Worm (Caenorhabditis elegans) whole organism, L3 larva: ENCODE measurements around the gene eel-1.

Source experiments
- R02D3.7 ChIP-seq: fragments of 150-350 bp; optimal IDR thresholded peaks from 2 replicates; lab custom pipeline; 2014; ENCODE audit warnings: missing biosample characterization, missing genetic modification characterization
- ZK546.5 ChIP-seq: sonication (generic microtip); optimal IDR thresholded peaks from 2 replicates; lab custom pipeline; 2017; ENCODE audit warnings: missing biosample characterization, missing genetic modification characterization
- aly-2 ChIP-seq: fragments of 150-350 bp; optimal IDR thresholded peaks from 2 replicates; lab custom pipeline; 2014; ENCODE audit warnings: missing biosample characterization, missing genetic modification characterization
- ceh-16 ChIP-seq: sonication (generic microtip); optimal IDR thresholded peaks from 2 replicates; lab custom pipeline; 2017; ENCODE audit warnings: missing biosample characterization, missing genetic modification characterization
- ceh-28 ChIP-seq: fragments of 150-350 bp; optimal IDR thresholded peaks from 2 replicates; lab custom pipeline; 2014; ENCODE audit warnings: missing biosample characterization, missing genetic modification reagents, missing genetic modification characterization
- egl-27 ChIP-seq: sonication (generic microtip); optimal IDR thresholded peaks from 4 replicates; lab custom pipeline; 2017; ENCODE audit warnings: missing biosample characterization, missing genetic modification reagents, missing genetic modification characterization
- egl-5 ChIP-seq: fragments of 150-350 bp; optimal IDR thresholded peaks from 2 replicates; lab custom pipeline; 2017; ENCODE audit warnings: missing biosample characterization, missing genetic modification reagents, missing genetic modification characterization, inconsistent platforms
- elt-2 ChIP-seq: sonication (generic microtip); optimal IDR thresholded peaks from 2 replicates; lab custom pipeline; 2016; ENCODE audit warnings: missing genetic modification reagents, mild to moderate bottlenecking, missing genetic modification characterization, missing compliant biosample characterization
- eor-1 ChIP-seq, 2 experiments: fragments of 150-350 bp; optimal IDR thresholded peaks; 2 replicates each; lab custom pipeline; 2014 to 2018; ENCODE audit warnings: missing biosample characterization in 2 of 2, missing genetic modification characterization in 2 of 2
- fkh-2 ChIP-seq: fragments of 150-350 bp; optimal IDR thresholded peaks from 2 replicates; lab custom pipeline; 2014; ENCODE audit warnings: missing biosample characterization, missing genetic modification reagents, missing genetic modification characterization
- fos-1 ChIP-seq: fragments of 150-350 bp; optimal IDR thresholded peaks from 2 replicates; lab custom pipeline; 2014; ENCODE audit warnings: missing biosample characterization, missing genetic modification characterization
- hmg-11 ChIP-seq: sonication (generic microtip); optimal IDR thresholded peaks from 2 replicates; lab custom pipeline; 2016; ENCODE audit warnings: missing genetic modification characterization, missing compliant biosample characterization
- jun-1 ChIP-seq: fragments of 150-350 bp; optimal IDR thresholded peaks from 2 replicates; lab custom pipeline; 2014; ENCODE audit warnings: missing biosample characterization, missing genetic modification reagents, missing genetic modification characterization
- lin-15B ChIP-seq: fragments of 150-350 bp; optimal IDR thresholded peaks from 2 replicates; lab custom pipeline; 2014; ENCODE audit warnings: missing biosample characterization, missing genetic modification characterization
- lin-39 ChIP-seq: fragments of 150-350 bp; optimal IDR thresholded peaks from 2 replicates; lab custom pipeline; 2018; ENCODE audit warnings: missing biosample characterization, missing genetic modification reagents, missing genetic modification characterization
- lsy-12 ChIP-seq: sonication (generic microtip); optimal IDR thresholded peaks from 2 replicates; lab custom pipeline; 2016; ENCODE audit warnings: mild to moderate bottlenecking, missing genetic modification characterization, missing compliant biosample characterization
- mdl-1 ChIP-seq: fragments of 150-350 bp; optimal IDR thresholded peaks from 2 replicates; lab custom pipeline; 2014; ENCODE audit warnings: missing biosample characterization, missing genetic modification characterization
- mml-1 ChIP-seq: fragments of 150-350 bp; sonication (generic microtip); optimal IDR thresholded peaks from 3 replicates; lab custom pipeline; 2014; ENCODE audit warnings: missing biosample characterization, missing genetic modification characterization
- nfya-1 ChIP-seq: sonication (generic microtip); optimal IDR thresholded peaks from 2 replicates; lab custom pipeline; 2017; ENCODE audit warnings: missing genetic modification characterization, mild to moderate bottlenecking, missing compliant biosample characterization, antibody characterized with exemption, moderate library complexity; ENCODE audit not compliant: insufficient read depth
- nhr-11 ChIP-seq: fragments of 150-350 bp; optimal IDR thresholded peaks from 2 replicates; lab custom pipeline; 2014; ENCODE audit warnings: missing biosample characterization, missing genetic modification characterization
- nhr-12 ChIP-seq: fragments of 150-350 bp; optimal IDR thresholded peaks from 2 replicates; lab custom pipeline; 2014; ENCODE audit warnings: missing biosample characterization, missing genetic modification characterization
- nhr-237 ChIP-seq: fragments of 150-350 bp; optimal IDR thresholded peaks from 2 replicates; lab custom pipeline; 2014; ENCODE audit warnings: missing biosample characterization, missing genetic modification characterization
- nhr-25 ChIP-seq: sonication (generic microtip); optimal IDR thresholded peaks from 2 replicates; lab custom pipeline; 2017; ENCODE audit warnings: missing biosample characterization, missing genetic modification characterization
- nhr-28 ChIP-seq: fragments of 150-350 bp; optimal IDR thresholded peaks from 2 replicates; lab custom pipeline; 2014; ENCODE audit warnings: missing biosample characterization, missing genetic modification characterization
- nhr-43 ChIP-seq: sonication (generic microtip); optimal IDR thresholded peaks from 2 replicates; lab custom pipeline; 2016; ENCODE audit warnings: mild to moderate bottlenecking, missing genetic modification characterization, missing compliant biosample characterization; ENCODE audit not compliant: poor library complexity, severe bottlenecking
- nhr-76 ChIP-seq: fragments of 150-350 bp; sonication (generic microtip); optimal IDR thresholded peaks from 5 replicates; lab custom pipeline; 2014; ENCODE audit warnings: missing biosample characterization, missing genetic modification characterization
- nhr-77 ChIP-seq: fragments of 150-350 bp; optimal IDR thresholded peaks from 2 replicates; lab custom pipeline; 2014; ENCODE audit warnings: missing biosample characterization, missing genetic modification characterization
- pqm-1 ChIP-seq: fragments of 150-350 bp; optimal IDR thresholded peaks from 2 replicates; lab custom pipeline; 2017; ENCODE audit warnings: missing biosample characterization, missing genetic modification characterization, inconsistent platforms
- skn-1 ChIP-seq: fragments of 150-350 bp; optimal IDR thresholded peaks from 2 replicates; lab custom pipeline; 2014; ENCODE audit warnings: missing biosample characterization, missing genetic modification characterization
- snpc-4 ChIP-seq: fragments of 150-350 bp; optimal IDR thresholded peaks from 2 replicates; lab custom pipeline; 2014; ENCODE audit warnings: missing biosample characterization, missing genetic modification characterization
- unc-39 ChIP-seq: sonication (generic microtip); optimal IDR thresholded peaks from 4 replicates; lab custom pipeline; 2017; ENCODE audit warnings: missing biosample characterization, missing genetic modification characterization
- unc-62 ChIP-seq: fragments of 150-350 bp; sonication (generic microtip); optimal IDR thresholded peaks from 4 replicates; lab custom pipeline; 2014; ENCODE audit warnings: missing biosample characterization, missing genetic modification reagents, missing genetic modification characterization
- zag-1 ChIP-seq: fragments of 150-350 bp; optimal IDR thresholded peaks from 2 replicates; lab custom pipeline; 2014; ENCODE audit warnings: missing biosample characterization, missing genetic modification characterization
- ztf-11 ChIP-seq: fragments of 150-350 bp; optimal IDR thresholded peaks from 2 replicates; lab custom pipeline; 2014; ENCODE audit warnings: missing biosample characterization, missing genetic modification characterization
- ztf-4 ChIP-seq: fragments of 150-350 bp; optimal IDR thresholded peaks from 2 replicates; lab custom pipeline; 2014; ENCODE audit warnings: missing biosample characterization, missing genetic modification characterization

Gene eel-1

ce11 chrIV:3071997-3072396, 22.1 kb upstream of the eel-1 start, which contains the start of gene Y67D8C.2:
Y67D8C.2 (plus strand) TSS chrIV:3072297.
- TF ChIP-seq nhr-25 (tag; lab: Kevin White, UChicago) (no peak), nhr-12 (tag; lab: Kevin White, UChicago) (no peak), ceh-28 (tag; lab: Kevin White, UChicago) (no peak), nhr-43 (tag; lab: Kevin White, UChicago) (no peak), zag-1 (no peak), hmg-11 (tag; lab: Kevin White, UChicago) (no peak), nhr-237 (no peak), nhr-11 (tag; lab: Kevin White, UChicago) (no peak), ztf-11 (tag; lab: Kevin White, UChicago) (no peak)
- TF ChIP-seq, all 47 proteins: peak for 0

DNA sequence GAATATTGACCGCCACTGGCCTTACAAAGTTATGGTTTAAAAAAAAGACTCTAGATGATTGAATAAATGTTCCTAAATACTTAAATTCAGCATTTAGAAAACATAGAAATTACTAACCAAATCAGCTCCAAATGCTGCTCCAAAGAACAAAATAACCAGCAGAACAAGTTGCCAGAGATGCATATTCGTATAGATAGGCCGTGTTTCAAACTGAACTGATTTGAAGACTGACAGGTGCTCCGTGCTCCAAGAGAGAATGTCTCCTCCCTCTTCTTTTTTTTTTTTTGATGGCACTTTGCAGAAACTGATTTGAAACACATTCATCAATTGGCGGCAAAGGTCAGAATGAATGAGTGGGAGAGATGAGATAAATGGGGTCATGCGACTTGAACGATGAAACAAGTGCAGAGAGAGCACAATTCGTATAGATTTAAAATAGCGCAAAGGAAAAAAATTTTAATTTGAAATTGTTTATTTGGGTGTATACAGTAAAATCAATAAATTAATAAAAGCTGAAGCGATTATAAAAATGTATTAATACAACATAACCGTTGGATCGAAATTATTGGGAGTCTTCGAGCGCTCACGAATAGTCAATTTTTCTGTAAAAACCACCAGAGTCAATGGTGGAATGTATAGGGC, 19.8 kb upstream of the eel-1 start, which contains the start of gene cpg-9:
TSS of gene cpg-9 (minus strand) at position 592 of the 642 bp plus-strand sequence.
- TF ChIP-seq lin-39 (tag; lab: Kevin White, UChicago), result peak; percentile 76
- no peak for TF ChIP-seq ceh-28 (tag; lab: Kevin White, UChicago)
- TF ChIP-seq, all 47 proteins: peak for 1

DNA sequence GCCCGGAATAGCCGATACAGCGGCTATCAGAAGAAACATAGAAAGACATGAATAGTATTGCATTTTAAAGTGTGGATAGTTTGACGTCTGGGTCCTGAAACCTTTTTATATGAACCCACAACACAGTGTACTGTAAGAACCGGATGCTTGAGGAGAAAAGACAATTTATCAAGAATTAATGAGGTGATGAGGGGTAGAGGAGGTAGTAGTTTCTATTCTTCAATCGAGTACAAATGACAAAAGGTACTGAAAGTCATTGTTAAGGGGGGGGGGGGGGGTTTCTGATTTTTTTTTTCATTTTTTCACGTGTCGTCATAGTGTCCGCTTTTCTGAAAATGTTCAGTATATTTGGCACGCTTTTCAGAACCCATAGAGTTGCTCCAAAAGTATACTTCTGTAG, 16.9 kb upstream of the eel-1 start, which contains the start of gene Y67D8C.7:
TSS of gene Y67D8C.7 (minus strand) at position 101 of the 400 bp plus-strand sequence.
- TF ChIP-seq ceh-28 (tag; lab: Kevin White, UChicago), result no peak
- TF ChIP-seq nhr-43 (tag; lab: Kevin White, UChicago), result no peak
- TF ChIP-seq ceh-16 (tag; lab: Kevin White, UChicago), result no peak
- no peak for TF ChIP-seq egl-5 (tag; lab: Kevin White, UChicago)
- no peak for TF ChIP-seq aly-2 (tag; lab: Kevin White, UChicago)
- no peak for TF ChIP-seq ZK546.5 (tag; lab: Kevin White, UChicago)
- no peak for TF ChIP-seq nhr-25 (tag; lab: Kevin White, UChicago)
- no peak for TF ChIP-seq lin-15B
- no peak for TF ChIP-seq unc-62 (GFP tag; lab: Kevin White, UChicago)
- TF ChIP-seq lsy-12 (tag; lab: Kevin White, UChicago), result no peak
- no peak for TF ChIP-seq nhr-76 (tag; lab: Kevin White, UChicago)
- no peak for TF ChIP-seq jun-1 (tag; lab: Kevin White, UChicago)

- TF ChIP-seq mdl-1 (tag; lab: Kevin White, UChicago) (no peak), nfya-1 (tag; lab: Kevin White, UChicago) (no peak), nhr-28 (tag; lab: Kevin White, UChicago) (no peak), unc-62 (GFP tag; lab: Kevin White, UChicago) (no peak), skn-1 (no peak), fkh-2 (no peak), eor-1 (tag; optimal IDR thresholded peaks at IDR 0.05; lab: Kevin White, UChicago) (no peak), ceh-28 (tag; lab: Kevin White, UChicago) (no peak), unc-39 (tag; lab: Kevin White, UChicago) (no peak), ceh-16 (tag; lab: Kevin White, UChicago) (no peak), fos-1 (tag; lab: Kevin White, UChicago) (no peak)
Measured at ce11 chrIV:3062936-3063439, 13.1 kb upstream of the eel-1 start, which contains the start of gene Y67D8C.6. Y67D8C.6 (minus strand) TSS chrIV:3063389.

- TF ChIP-seq ztf-4 (tag; lab: Kevin White, UChicago) (no peak), elt-2 (tag; lab: Kevin White, UChicago) (no peak), snpc-4 (tag; lab: Kevin White, UChicago) (no peak), ztf-11 (tag; lab: Kevin White, UChicago) (no peak), aly-2 (tag; lab: Kevin White, UChicago) (no peak), ZK546.5 (tag; lab: Kevin White, UChicago) (no peak), nhr-11 (tag; lab: Kevin White, UChicago) (no peak), nhr-25 (tag; lab: Kevin White, UChicago) (no peak), nfya-1 (tag; lab: Kevin White, UChicago) (no peak), lin-39 (tag; lab: Kevin White, UChicago) (no peak), mml-1 (tag; lab: Kevin White, UChicago) (no peak), egl-27 (tag; lab: Kevin White, UChicago) (no peak), nhr-77 (tag; lab: Kevin White, UChicago) (no peak), R02D3.7 (no peak), hmg-11 (tag; lab: Kevin White, UChicago) (no peak), fkh-2 (no peak), nhr-237 (no peak), pqm-1 (tag; lab: Kevin White, UChicago) (no peak), nhr-43 (tag; lab: Kevin White, UChicago) (no peak), egl-5 (tag; lab: Kevin White, UChicago) (no peak)
Measured at ce11 chrIV:3055848-3056247, 5.9 kb upstream of the eel-1 start.
